1 fruit fly cellular context compared by ENCODE assay signal in genomic region chr3R:28599238-28600127, dm6.
A peak's percentile ranks its signal among the peaks of the same experiment; 100 is the strongest.
TF ChIP-seq lines count a peak whose summit lies in the region.

Gene Noa36 (minus strand): TSS chr3R:28599288.
Gene Hrb98DE (plus strand): TSS chr3R:28599834.

TF ChIP-seq in whole organism, embryonic, 481 proteins besides CTCF, POLR2A, EP300 and RAD21 (continued from another document):
- TF ChIP-seq CG17802 (tag; optimal IDR thresholded peaks at IDR 0.05; lab: Kevin White, UChicago): peak; percentile 63
- TF ChIP-seq chif (GFP tag; optimal IDR thresholded peaks at IDR 0.05; lab: Kevin White, UChicago): peak; percentile 20 to 57
- peak; percentile 20 for TF ChIP-seq PHDP (tag; optimal IDR thresholded peaks at IDR 0.05; lab: Kevin White, UChicago)
- TF ChIP-seq CG9609 (GFP tag; optimal IDR thresholded peaks at IDR 0.05; lab: Kevin White, UChicago): peak; percentile 17
- TF ChIP-seq corto (GFP tag; optimal IDR thresholded peaks at IDR 0.05; lab: Kevin White, UChicago): peak; percentile 15
- TF ChIP-seq CG16815 (GFP tag; optimal IDR thresholded peaks at IDR 0.05; lab: Kevin White, UChicago): peak; percentile 46
- TF ChIP-seq grau (tag; optimal IDR thresholded peaks at IDR 0.05; lab: Kevin White, UChicago): peak; percentile 38
- peak in 1 of 2 experiments; percentile 4 for TF ChIP-seq dpn (GFP tag; optimal IDR thresholded peaks at IDR 0.05; lab: Kevin White, UChicago)
- no peak for TF ChIP-seq HHEX (GFP tag; optimal IDR thresholded peaks at IDR 0.05; lab: Kevin White, UChicago)
- no peak for TF ChIP-seq CG13894 (tag; optimal IDR thresholded peaks at IDR 0.05; lab: Kevin White, UChicago)
- no peak for TF ChIP-seq CG8359 (GFP tag; optimal IDR thresholded peaks at IDR 0.05; lab: Kevin White, UChicago; ENCODE audit: borderline replicate concordance)
- no peak for TF ChIP-seq cg (GFP tag; optimal IDR thresholded peaks at IDR 0.05; lab: Kevin White, UChicago)
- TF ChIP-seq Scr (GFP tag; IDR thresholded peaks at IDR 0.05; lab: Robert Waterston, UW; ENCODE audit: partially characterized antibody): no peak
